Worm (Caenorhabditis elegans) whole organism, late embryonic: Measurements from ENCODE around the gene cest-28.

ENCODE experiments used
- C38D4.7 ChIP-seq: fragments of 200-800 bp; sonication (Bioruptor generic); optimal IDR thresholded peaks from 2 replicates; lab custom pipeline; 2018; ENCODE audit warnings: mild to moderate bottlenecking, missing genetic modification characterization, moderate library complexity, missing compliant biosample characterization
- dmd-4 ChIP-seq: sonication (generic microtip); optimal IDR thresholded peaks from 2 replicates; lab custom pipeline; 2016; ENCODE audit warnings: borderline replicate concordance, missing genetic modification characterization, missing compliant biosample characterization
- pqm-1 ChIP-seq: sonication (generic microtip); optimal IDR thresholded peaks from 2 replicates; lab custom pipeline; 2016; ENCODE audit warnings: missing genetic modification characterization, missing compliant biosample characterization
- ttx-3 ChIP-seq: sonication (generic microtip); optimal IDR thresholded peaks from 2 replicates; lab custom pipeline; 2016; ENCODE audit warnings: missing genetic modification reagents, missing genetic modification characterization, missing compliant biosample characterization

DNA sequence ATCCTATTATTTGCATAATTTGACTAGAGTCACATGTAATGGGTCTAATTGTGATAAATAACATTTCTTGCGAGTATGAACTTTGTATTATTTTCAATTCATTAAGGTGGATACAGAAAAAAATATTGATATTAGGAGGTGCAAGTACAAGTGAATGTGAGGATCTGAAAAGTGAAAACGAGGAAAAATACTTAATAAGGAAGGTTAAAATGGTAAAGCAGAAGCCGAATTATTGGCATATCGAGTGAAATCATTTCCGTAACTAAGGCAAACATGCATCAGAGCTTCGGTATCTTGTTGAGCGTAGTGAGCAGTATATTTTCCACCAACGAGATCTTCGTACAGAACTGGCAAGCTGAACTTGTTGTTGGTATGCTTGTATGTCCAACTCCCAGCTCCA, 34.9 kb downstream of the cest-28 start:
- TF ChIP-seq C38D4.7 (GFP tag; lab: Kevin White, UChicago) (no peak), dmd-4 (tag; lab: Kevin White, UChicago) (no peak), ttx-3 (tag; lab: Kevin White, UChicago) (no peak), pqm-1 (tag; lab: Kevin White, UChicago) (no peak)
